Worm (Caenorhabditis elegans) whole organism, early embryonic: ENCODE results near the gene ets-8.

Experiments used
- B0310.2 ChIP-seq: sonication (generic microtip); optimal IDR thresholded peaks from 2 replicates; lab custom pipeline; 2016; ENCODE audit warnings: mild to moderate bottlenecking, missing genetic modification characterization, missing compliant biosample characterization
- F13C5.2 ChIP-seq: sonication (generic microtip); optimal IDR thresholded peaks from 2 replicates; lab custom pipeline; 2017; ENCODE audit warnings: mild to moderate bottlenecking, missing genetic modification characterization, inconsistent platforms, missing compliant biosample characterization
- aly-1 ChIP-seq: sonication (generic microtip); optimal IDR thresholded peaks from 2 replicates; lab custom pipeline; 2016; ENCODE audit warnings: missing genetic modification characterization, missing compliant biosample characterization
- ama-1 ChIP-seq: fragments of 150-350 bp; optimal IDR thresholded peaks from 2 replicates; lab custom pipeline; 2014
- ceh-13 ChIP-seq: fragments of 200-800 bp; sonication (Bioruptor generic); optimal IDR thresholded peaks from 2 replicates; lab custom pipeline; 2018; ENCODE audit warnings: mild to moderate bottlenecking, missing genetic modification characterization, missing compliant biosample characterization
- ceh-36 ChIP-seq: sonication (generic microtip); optimal IDR thresholded peaks from 2 replicates; lab custom pipeline; 2016; ENCODE audit warnings: missing genetic modification characterization, inconsistent platforms, missing compliant biosample characterization
- ets-7 ChIP-seq: sonication (generic microtip); optimal IDR thresholded peaks from 2 replicates; lab custom pipeline; 2016; ENCODE audit warnings: missing genotype, missing genetic modification characterization, missing compliant biosample characterization
- hmg-4 ChIP-seq: fragments of 200-800 bp; sonication (Bioruptor generic); optimal IDR thresholded peaks from 2 replicates; lab custom pipeline; 2018; ENCODE audit warnings: mild to moderate bottlenecking, missing genetic modification characterization, missing compliant biosample characterization
- pes-1 ChIP-seq: fragments of 200-800 bp; sonication (Bioruptor generic); IDR thresholded peaks from 2 replicates; pipeline ENCODE4 v1.3.6; 2022; ENCODE audit warnings: missing genetic modification reagents, missing genetic modification characterization, missing compliant biosample characterization
- tbx-11 ChIP-seq: fragments of 200-800 bp; sonication (Bioruptor generic); IDR thresholded peaks from 2 replicates; pipeline ENCODE4 v1.3.6; 2022; ENCODE audit warnings: missing genetic modification characterization, missing compliant biosample characterization
- tra-4 ChIP-seq: sonication (generic microtip); optimal IDR thresholded peaks from 2 replicates; lab custom pipeline; 2017; ENCODE audit warnings: missing genetic modification characterization, missing compliant biosample characterization

ce11 chrIV:1199501-1199900, 39.2 kb upstream of the ets-8 start:
- no peak for TF ChIP-seq ceh-13 (GFP tag; lab: Kevin White, UChicago)
- no peak for TF ChIP-seq ets-7
- no peak for TF ChIP-seq B0310.2 (tag; lab: Kevin White, UChicago)
- TF ChIP-seq ama-1 (lab: Kevin White, UChicago): no peak
- no peak for TF ChIP-seq hmg-4 (GFP tag; lab: Kevin White, UChicago)
- no peak for TF ChIP-seq F13C5.2
- TF ChIP-seq tbx-11: no peak
- TF ChIP-seq tra-4 (tag; lab: Kevin White, UChicago): no peak
- no peak for TF ChIP-seq pes-1 (GFP tag; lab: Robert Waterston, UW)
- no peak for TF ChIP-seq ceh-36 (tag; lab: Kevin White, UChicago)
- TF ChIP-seq aly-1: no peak
